Fruit fly (Drosophila melanogaster): ENCODE data around the gene CG13310.

DNA sequence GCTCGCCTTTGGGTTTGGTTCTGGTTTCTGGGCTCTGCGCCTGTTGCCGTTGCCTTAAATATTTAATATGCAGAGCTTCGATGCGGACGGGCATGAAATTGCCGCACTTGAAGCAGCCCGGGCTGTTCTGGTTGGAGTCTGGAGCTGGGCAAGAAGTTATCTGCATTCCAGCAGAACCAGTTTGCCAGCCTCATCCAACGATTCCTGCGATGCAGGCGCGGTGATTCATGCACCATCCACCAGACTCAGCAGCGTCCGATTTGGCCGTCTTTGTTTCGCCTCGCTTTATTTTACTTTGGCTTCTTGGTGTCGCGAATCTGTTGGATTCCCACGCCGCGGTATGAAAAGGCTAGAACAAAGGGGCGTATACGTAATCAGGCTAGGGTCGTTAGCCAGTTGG, 19.1 kb upstream of the CG13310 start:
- TF ChIP-seq TFAM (GFP tag; optimal IDR thresholded peaks at IDR 0.05) (no peak), Poxn (GFP tag; IDR thresholded peaks at IDR 0.05) (no peak), ttk (GFP tag; IDR thresholded peaks at IDR 0.05) (no peak), grau (tag; optimal IDR thresholded peaks at IDR 0.05) (no peak), stwl (tag; optimal IDR thresholded peaks at IDR 0.05) (no peak), CG17612 (GFP tag; IDR thresholded peaks at IDR 0.05) (no peak), emc (GFP tag; optimal IDR thresholded peaks at IDR 0.05) (no peak)

Measured in whole organism, embryonic.